Fruit fly (Drosophila melanogaster) whole organism, prepupa: ENCODE measurements around the gene Trf.

Experiments
- CG11294 ChIP-seq: fragments of 200-800 bp; sonication (Bioruptor generic); IDR thresholded peaks from 2 replicates; pipeline ENCODE4 v1.3.6; 2022; ENCODE audit warnings: missing biosample characterization, missing genetic modification characterization
- CG4318 ChIP-seq: fragments of 200-800 bp; sonication (Bioruptor generic); optimal IDR thresholded peaks from 3 replicates; lab custom pipeline; 2017; ENCODE audit warnings: missing biosample characterization, mild to moderate bottlenecking, missing genetic modification characterization
- CG6792 ChIP-seq: fragments of 200-800 bp; sonication (Bioruptor generic); optimal IDR thresholded peaks from 3 replicates; lab custom pipeline; 2016; ENCODE audit warnings: missing biosample characterization, missing genetic modification characterization
- CG6854 ChIP-seq: fragments of 200-800 bp; sonication (Bioruptor generic); optimal IDR thresholded peaks from 2 replicates; lab custom pipeline; 2017; ENCODE audit warnings: missing biosample characterization, mild to moderate bottlenecking, missing genetic modification characterization
- CG8119 ChIP-seq: fragments of 200-800 bp; sonication (Bioruptor generic); IDR thresholded peaks from 3 replicates; pipeline ENCODE4 v1.3.6; 2022; ENCODE audit warnings: missing biosample characterization, missing genetic modification characterization
- CG8319 ChIP-seq: fragments of 200-800 bp; sonication (Bioruptor generic); optimal IDR thresholded peaks from 3 replicates; lab custom pipeline; 2016; ENCODE audit warnings: missing biosample characterization, missing genetic modification characterization
- Ets21C ChIP-seq: fragments of 200-800 bp; sonication (Bioruptor generic); optimal IDR thresholded peaks from 3 replicates; lab custom pipeline; 2016; ENCODE audit warnings: missing biosample characterization, missing genetic modification characterization
- Ets96B ChIP-seq: fragments of 200-800 bp; optimal IDR thresholded peaks from 2 replicates; lab custom pipeline; 2019; ENCODE audit warnings: missing biosample characterization, mild to moderate bottlenecking, missing genetic modification characterization, moderate library complexity
- acj6 ChIP-seq: fragments of 200-800 bp; sonication (Bioruptor generic); optimal IDR thresholded peaks from 3 replicates; lab custom pipeline; 2016; ENCODE audit warnings: missing biosample characterization, missing genetic modification characterization
- dac ChIP-seq: fragments of 200-800 bp; sonication (Bioruptor generic); optimal IDR thresholded peaks from 2 replicates; lab custom pipeline; 2017; ENCODE audit warnings: missing biosample characterization, mild to moderate bottlenecking, missing genetic modification characterization
- ss ChIP-seq, 2 experiments: fragments of 200-800 bp; sonication (Bioruptor generic); optimal IDR thresholded peaks; 2 replicates in 1 of 2; 3 replicates in 1 of 2; lab custom pipeline; 2017 to 2018; ENCODE audit warnings: mild to moderate bottlenecking in 2 of 2, missing biosample characterization in 2 of 2, missing genetic modification characterization in 2 of 2, moderate library complexity in 1 of 2

DNA sequence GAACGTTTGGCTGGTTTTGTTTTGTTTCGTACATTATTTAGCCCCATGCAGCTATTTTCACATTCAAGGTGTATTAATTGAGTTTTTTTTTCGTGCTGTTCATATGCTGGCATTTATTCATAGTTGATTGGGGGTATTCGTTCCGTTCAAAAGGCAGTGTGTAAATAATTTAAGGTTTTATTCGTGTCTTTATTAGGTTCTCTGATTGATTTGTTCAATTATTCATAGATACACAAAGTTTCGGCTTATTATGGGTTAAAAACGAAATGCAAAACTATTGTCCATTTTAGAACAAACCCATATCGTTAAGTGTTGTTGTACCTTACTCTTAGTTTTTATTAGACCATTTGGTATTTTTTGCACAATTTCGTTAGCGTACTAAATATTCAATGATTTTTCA, 18.7 kb downstream of the Trf start:
- TF ChIP-seq CG8319 (GFP tag; lab: Kevin White, UChicago) = no peak
- no peak for TF ChIP-seq CG6854
- TF ChIP-seq Ets21C = no peak
- TF ChIP-seq dac (GFP tag; lab: Kevin White, UChicago) = no peak
- TF ChIP-seq CG8119 (GFP tag; lab: Robert Waterston, UW) = no peak
- no peak for TF ChIP-seq ss (GFP tag; optimal IDR thresholded peaks at IDR 0.05; lab: Kevin White, UChicago)
- TF ChIP-seq CG4318 (GFP tag; lab: Kevin White, UChicago) = no peak
- no peak for TF ChIP-seq acj6 (GFP tag; lab: Kevin White, UChicago)
- no peak for TF ChIP-seq Ets96B (tag; lab: Kevin White, UChicago)
- no peak for TF ChIP-seq CG6792 (GFP tag; lab: Kevin White, UChicago)
- no peak for TF ChIP-seq CG11294 (GFP tag; lab: Robert Waterston, UW)
